Fruit fly (Drosophila melanogaster) whole organism, embryonic: ENCODE results near the gene CycB3.
A peak's percentile ranks its signal among the peaks of the same experiment; 100 is the strongest.

Experiments
- Aef1 ChIP-seq: fragments of 200-800 bp; sonication (Bioruptor generic); IDR thresholded peaks from 3 replicates; pipeline ENCODE4 v1.3.6; 2022; ENCODE audit warnings: missing biosample characterization, missing genetic modification characterization
- Atf-2 ChIP-seq: fragments of 200-800 bp; sonication (Bioruptor generic); optimal IDR thresholded peaks from 2 replicates; lab custom pipeline; 2016; ENCODE audit warnings: missing biosample characterization, missing genetic modification characterization
- Awh ChIP-seq: fragments of 200-800 bp; sonication (Bioruptor generic); IDR thresholded peaks from 2 replicates; pipeline ENCODE4, ENCODE4 v1.3.6; 2022; ENCODE audit warnings: missing biosample characterization, missing genetic modification characterization
- Bteb2 ChIP-seq: fragments of 200-800 bp; sonication (Bioruptor generic); optimal IDR thresholded peaks from 2 replicates; lab custom pipeline; 2016; ENCODE audit warnings: missing biosample characterization, missing genetic modification characterization
- CG10209 ChIP-seq: fragments of 200-800 bp; sonication (Bioruptor generic); optimal IDR thresholded peaks from 3 replicates; lab custom pipeline; 2017; ENCODE audit warnings: missing biosample characterization, mild to moderate bottlenecking, missing genetic modification characterization, missing genetic modification reagents
- CG10274 ChIP-seq: fragments of 200-800 bp; sonication (Bioruptor generic); optimal IDR thresholded peaks from 3 replicates; lab custom pipeline; 2017; ENCODE audit warnings: missing biosample characterization, mild to moderate bottlenecking, missing genetic modification characterization
- CG10431 ChIP-seq: fragments of 200-800 bp; sonication (Bioruptor generic); optimal IDR thresholded peaks from 3 replicates; lab custom pipeline; 2018; ENCODE audit warnings: missing biosample characterization, mild to moderate bottlenecking, missing genetic modification characterization
- CG11247 ChIP-seq: fragments of 200-800 bp; sonication (Bioruptor generic); IDR thresholded peaks from 2 replicates; pipeline ENCODE4 v1.3.6; 2022; ENCODE audit warnings: missing biosample characterization, missing genetic modification characterization
- CG12155 ChIP-seq: fragments of 200-800 bp; sonication (Bioruptor generic); optimal IDR thresholded peaks from 3 replicates; lab custom pipeline; 2016; ENCODE audit warnings: missing biosample characterization, missing genetic modification characterization
- CG15011 ChIP-seq: fragments of 200-800 bp; sonication (Bioruptor generic); optimal IDR thresholded peaks from 3 replicates; lab custom pipeline; 2018; ENCODE audit warnings: missing biosample characterization, mild to moderate bottlenecking, missing genetic modification characterization
- CG15269 ChIP-seq: fragments of 200-800 bp; sonication (Bioruptor generic); optimal IDR thresholded peaks from 2 replicates; lab custom pipeline; 2018; ENCODE audit warnings: missing biosample characterization, mild to moderate bottlenecking, missing genetic modification characterization, moderate library complexity
- CG15601 ChIP-seq: fragments of 200-800 bp; sonication (Bioruptor generic); optimal IDR thresholded peaks from 3 replicates; lab custom pipeline; 2019; ENCODE audit warnings: missing biosample characterization, mild to moderate bottlenecking, missing genetic modification characterization, moderate library complexity
- CG1647 ChIP-seq: fragments of 200-800 bp; sonication (Bioruptor generic); optimal IDR thresholded peaks from 3 replicates; lab custom pipeline; 2016; ENCODE audit warnings: missing biosample characterization, missing genetic modification characterization
- CG17186 ChIP-seq: fragments of 200-800 bp; sonication (Bioruptor generic); optimal IDR thresholded peaks from 3 replicates; lab custom pipeline; 2017; ENCODE audit warnings: missing biosample characterization, missing genetic modification reagents, missing genetic modification characterization
- CG17328 ChIP-seq: fragments of 200-800 bp; sonication (Bioruptor generic); IDR thresholded peaks from 2 replicates; pipeline ENCODE4 v1.3.6; 2022; ENCODE audit warnings: missing biosample characterization, missing genetic modification characterization
- CG17829 ChIP-seq: fragments of 200-800 bp; optimal IDR thresholded peaks from 2 replicates; lab custom pipeline; 2019; ENCODE audit warnings: missing biosample characterization, mild to moderate bottlenecking, missing genetic modification characterization, moderate library complexity
- CG2116 ChIP-seq: fragments of 200-800 bp; sonication (Bioruptor generic); optimal IDR thresholded peaks from 3 replicates; lab custom pipeline; 2018; ENCODE audit warnings: missing biosample characterization, mild to moderate bottlenecking, missing genetic modification characterization
- CG2120 ChIP-seq: fragments of 200-800 bp; sonication (Bioruptor generic); optimal IDR thresholded peaks from 3 replicates; lab custom pipeline; 2016; ENCODE audit warnings: missing biosample characterization, missing genetic modification characterization
- CG3163 ChIP-seq: fragments of 200-800 bp; sonication (Bioruptor generic); optimal IDR thresholded peaks from 3 replicates; lab custom pipeline; 2016; ENCODE audit warnings: missing biosample characterization, missing genetic modification characterization
- CG3838 ChIP-seq: fragments of 200-800 bp; sonication (Bioruptor generic); optimal IDR thresholded peaks from 3 replicates; lab custom pipeline; 2016; ENCODE audit warnings: missing biosample characterization, missing genetic modification characterization
- CG4730 ChIP-seq: fragments of 200-800 bp; sonication (Bioruptor generic); IDR thresholded peaks from 2 replicates; pipeline ENCODE4 v1.3.6; 2022; ENCODE audit warnings: missing biosample characterization, missing genetic modification characterization
- CG4820 ChIP-seq: fragments of 200-800 bp; sonication (Bioruptor generic); optimal IDR thresholded peaks from 3 replicates; lab custom pipeline; 2016; ENCODE audit warnings: missing biosample characterization, missing genetic modification characterization
- CG4854 ChIP-seq: fragments of 200-800 bp; sonication (Bioruptor generic); optimal IDR thresholded peaks from 2 replicates; lab custom pipeline; 2016; ENCODE audit warnings: missing biosample characterization, missing genetic modification characterization, inconsistent platforms
- CG7839 ChIP-seq: fragments of 200-800 bp; sonication (Bioruptor generic); optimal IDR thresholded peaks from 3 replicates; lab custom pipeline; 2018; ENCODE audit warnings: missing biosample characterization, mild to moderate bottlenecking, missing genetic modification characterization, moderate library complexity
- CG8944 ChIP-seq: fragments of 200-800 bp; sonication (Bioruptor generic); optimal IDR thresholded peaks from 3 replicates; lab custom pipeline; 2016; ENCODE audit warnings: missing biosample characterization, missing genetic modification characterization
- Dfd ChIP-seq, 2 experiments: fragments of >200 bp; optimal IDR thresholded peaks; 2 replicates each; lab custom pipeline; 2017; ENCODE audit warnings: missing biosample characterization in 2 of 2, missing genetic modification characterization in 2 of 2
- Dp ChIP-seq: fragments of 200-800 bp; sonication (Bioruptor generic); optimal IDR thresholded peaks from 2 replicates; lab custom pipeline; 2018; ENCODE audit warnings: missing biosample characterization, mild to moderate bottlenecking, missing genetic modification characterization, moderate library complexity
- H2.0 ChIP-seq: fragments of 200-800 bp; sonication (Bioruptor generic); IDR thresholded peaks from 2 replicates; pipeline ENCODE4 v1.3.6; 2022; ENCODE audit warnings: missing biosample characterization, missing genetic modification characterization
- Hr51 ChIP-seq, 2 experiments: fragments of 200-800 bp; sonication (Bioruptor generic); optimal IDR thresholded peaks; 2 replicates in 1 of 2; 3 replicates in 1 of 2; lab custom pipeline; 2016 to 2018; ENCODE audit warnings: missing biosample characterization in 2 of 2, missing genetic modification characterization in 2 of 2, mild to moderate bottlenecking in 1 of 2, moderate library complexity in 1 of 2
- Hsf ChIP-seq: fragments of 200-800 bp; sonication (Bioruptor generic); optimal IDR thresholded peaks from 3 replicates; lab custom pipeline; 2016; ENCODE audit warnings: missing biosample characterization, missing genetic modification characterization
- Lhr ChIP-seq: fragments of 200-800 bp; sonication (Bioruptor generic); optimal IDR thresholded peaks from 3 replicates; lab custom pipeline; 2017; ENCODE audit warnings: mild to moderate bottlenecking, missing biosample characterization, missing genetic modification reagents, missing genetic modification characterization
- MESR4 ChIP-seq: fragments of 200-800 bp; sonication (Bioruptor generic); optimal IDR thresholded peaks from 2 replicates; lab custom pipeline; 2018; ENCODE audit warnings: missing biosample characterization, mild to moderate bottlenecking, missing genetic modification characterization, moderate library complexity
- Nf-YA ChIP-seq: fragments of 200-800 bp; sonication (Bioruptor generic); IDR thresholded peaks from 2 replicates; pipeline ENCODE4 v1.3.6; 2022; ENCODE audit warnings: missing biosample characterization, missing genetic modification characterization
- Poxn ChIP-seq: fragments of 200-800 bp; sonication (Bioruptor generic); IDR thresholded peaks from 2 replicates; pipeline ENCODE4 v1.3.6; 2022; ENCODE audit warnings: missing biosample characterization, missing genetic modification characterization
- Sin3A ChIP-seq: fragments of >200 bp; optimal IDR thresholded peaks from 2 replicates; lab custom pipeline; 2018
- ab ChIP-seq: fragments of 200-800 bp; sonication (Bioruptor generic); optimal IDR thresholded peaks from 2 replicates; lab custom pipeline; 2016; ENCODE audit warnings: missing biosample characterization, missing genetic modification characterization
- az2 ChIP-seq: fragments of 200-800 bp; sonication (Bioruptor generic); optimal IDR thresholded peaks from 3 replicates; lab custom pipeline; 2016; ENCODE audit warnings: missing biosample characterization, missing genetic modification characterization
- da ChIP-seq: fragments of 200-800 bp; sonication (Bioruptor generic); optimal IDR thresholded peaks from 2 replicates; lab custom pipeline; 2016; ENCODE audit warnings: missing biosample characterization, missing genetic modification characterization
- ewg ChIP-seq: fragments of 200-800 bp; sonication (Bioruptor generic); optimal IDR thresholded peaks from 3 replicates; lab custom pipeline; 2017; ENCODE audit warnings: mild to moderate bottlenecking, missing biosample characterization, missing genetic modification reagents, missing genetic modification characterization
- fd102C ChIP-seq: fragments of 200-800 bp; sonication (Bioruptor generic); optimal IDR thresholded peaks from 2 replicates; lab custom pipeline; 2018; ENCODE audit warnings: missing biosample characterization, mild to moderate bottlenecking, missing genetic modification characterization, moderate library complexity
- fd64A ChIP-seq: fragments of 200-800 bp; sonication (Bioruptor generic); optimal IDR thresholded peaks from 3 replicates; lab custom pipeline; 2018; ENCODE audit warnings: missing biosample characterization, mild to moderate bottlenecking, missing genetic modification characterization
- knrl ChIP-seq: fragments of 200-800 bp; sonication (Bioruptor generic); IDR thresholded peaks from 3 replicates; pipeline ENCODE4 v1.3.6; 2022; ENCODE audit warnings: missing biosample characterization, missing genetic modification characterization; ENCODE audit not compliant: partially characterized antibody
- lov ChIP-seq, 2 experiments: fragments of 200-800 bp in 1 of 2; fragments of >200 bp in 1 of 2; sonication (Bioruptor generic) in 1 of 2; IDR thresholded peaks in 1 of 2; optimal IDR thresholded peaks in 1 of 2; 2 replicates in 1 of 2; 3 replicates in 1 of 2; pipeline versions ENCODE4 v1.3.6 to Lab custom; 2017 to 2022; ENCODE audit warnings: missing biosample characterization in 1 of 2, missing genetic modification characterization in 1 of 2
- mirr ChIP-seq: fragments of 200-800 bp; sonication (Bioruptor generic); optimal IDR thresholded peaks from 3 replicates; lab custom pipeline; 2018; ENCODE audit warnings: missing biosample characterization, mild to moderate bottlenecking, missing genetic modification characterization
- nerfin-2 ChIP-seq: fragments of 200-800 bp; sonication (Bioruptor generic); IDR thresholded peaks from 2 replicates; pipeline ENCODE4 v1.3.6; 2022; ENCODE audit warnings: missing biosample characterization, missing genetic modification characterization; ENCODE audit not compliant: partially characterized antibody
- pita ChIP-seq: fragments of 200-800 bp; sonication (Bioruptor generic); optimal IDR thresholded peaks from 2 replicates; lab custom pipeline; 2017; ENCODE audit warnings: missing biosample characterization, mild to moderate bottlenecking, missing genetic modification characterization
- row ChIP-seq: fragments of 200-800 bp; sonication (Bioruptor generic); IDR thresholded peaks from 3 replicates; pipeline ENCODE4 v1.3.6; 2022; ENCODE audit warnings: missing biosample characterization, missing genetic modification characterization
- run ChIP-seq: fragments of 200-800 bp; sonication (Bioruptor generic); optimal IDR thresholded peaks from 3 replicates; lab custom pipeline; 2018; ENCODE audit warnings: missing biosample characterization, mild to moderate bottlenecking, missing genetic modification characterization
- tap ChIP-seq: fragments of 200-800 bp; optimal IDR thresholded peaks from 3 replicates; lab custom pipeline; 2019; ENCODE audit warnings: missing biosample characterization, mild to moderate bottlenecking, missing genetic modification characterization, moderate library complexity
- twi ChIP-seq: fragments of 200-800 bp; optimal IDR thresholded peaks from 2 replicates; lab custom pipeline; 2019; ENCODE audit warnings: missing biosample characterization, mild to moderate bottlenecking, missing genetic modification characterization, moderate library complexity
- zfh1 ChIP-seq: fragments of 200-800 bp; sonication (Bioruptor generic); IDR thresholded peaks from 3 replicates; pipeline ENCODE4 v1.3.6; 2022; ENCODE audit warnings: missing biosample characterization, missing genetic modification characterization

CycB3 gene

dm6 chr3R:24876843-24877457 lies 6.3 kb upstream of the CycB3 start, which contains the start of the genes CG11089 and CG31381 (continued):
- no peak for TF ChIP-seq row (GFP tag; lab: Robert Waterston, UW)
- no peak for TF ChIP-seq CG17186
- TF ChIP-seq CG4854 (GFP tag; lab: Kevin White, UChicago): peak; percentile 97
- no peak for TF ChIP-seq CG15269 (tag; lab: Kevin White, UChicago)
- no peak for TF ChIP-seq CG8944
- no peak for TF ChIP-seq CG10209
- no peak for TF ChIP-seq H2.0 (GFP tag; lab: Robert Waterston, UW)
- TF ChIP-seq CG15011 (GFP tag; lab: Kevin White, UChicago): no peak
- no peak for TF ChIP-seq CG11247 (GFP tag; lab: Robert Waterston, UW)
- no peak for TF ChIP-seq CG17328 (GFP tag; lab: Robert Waterston, UW)
- no peak for TF ChIP-seq Lhr (GFP tag; lab: Kevin White, UChicago)
- TF ChIP-seq CG3163 (GFP tag; lab: Kevin White, UChicago): no peak
- TF ChIP-seq az2: no peak
- no peak for TF ChIP-seq CG12155 (GFP tag; lab: Kevin White, UChicago)
- no peak for TF ChIP-seq Nf-YA
- TF ChIP-seq pita (GFP tag; lab: Kevin White, UChicago): no peak
- no peak for TF ChIP-seq CG4730
- peak; percentile 5 for TF ChIP-seq CG2116
- no peak for TF ChIP-seq CG1647
- TF ChIP-seq Awh (GFP tag; lab: Robert Waterston, UW): no peak; the same call in 1 of the 2 replicates
- no peak for TF ChIP-seq fd64A (GFP tag; lab: Kevin White, UChicago)
- TF ChIP-seq MESR4: peak; percentile 22
- no peak for TF ChIP-seq CG4820
- TF ChIP-seq Dfd (GFP tag; optimal IDR thresholded peaks at IDR 0.05; lab: Kevin White, UChicago): no peak
- no peak for TF ChIP-seq CG10274 (GFP tag; lab: Kevin White, UChicago)
- peak; percentile 96 for TF ChIP-seq Dp (GFP tag; lab: Kevin White, UChicago)
- TF ChIP-seq Aef1 (GFP tag; lab: Robert Waterston, UW): no peak
- TF ChIP-seq knrl: no peak
- no peak for TF ChIP-seq ewg (GFP tag; lab: Kevin White, UChicago)
- TF ChIP-seq CG7839 (tag; lab: Kevin White, UChicago): no peak
- TF ChIP-seq CG3838 (GFP tag; lab: Kevin White, UChicago): no peak
- TF ChIP-seq CG17829 (tag; lab: Kevin White, UChicago): peak; percentile 39
- no peak for TF ChIP-seq Poxn (GFP tag; lab: Robert Waterston, UW)
- no peak for TF ChIP-seq zfh1 (GFP tag; lab: Robert Waterston, UW)
- TF ChIP-seq Bteb2: no peak
- no peak for TF ChIP-seq nerfin-2 (GFP tag; lab: Robert Waterston, UW)
- no peak for TF ChIP-seq fd102C (GFP tag; lab: Kevin White, UChicago)
- no peak for TF ChIP-seq CG15601 (tag; lab: Kevin White, UChicago)
- TF ChIP-seq mirr (GFP tag; lab: Kevin White, UChicago): no peak
- TF ChIP-seq Hr51 (GFP tag; optimal IDR thresholded peaks at IDR 0.05; lab: Kevin White, UChicago): no peak
- TF ChIP-seq da: no peak
- TF ChIP-seq twi: no peak
- no peak for TF ChIP-seq Hsf (GFP tag; lab: Kevin White, UChicago)
- no peak for TF ChIP-seq Atf-2 (GFP tag; lab: Kevin White, UChicago)
- peak; percentile 37 for TF ChIP-seq run (tag; lab: Kevin White, UChicago)
- TF ChIP-seq lov (optimal IDR thresholded peaks at IDR 0.05; lab: Kevin White, UChicago): no peak
- no peak for TF ChIP-seq lov (GFP tag; IDR thresholded peaks at IDR 0.05; lab: Robert Waterston, UW)
- TF ChIP-seq Sin3A (lab: Kevin White, UChicago): peak; percentile 6
- TF ChIP-seq CG10431: no peak
- no peak for TF ChIP-seq tap (tag; lab: Kevin White, UChicago)
- TF ChIP-seq CG2120 (GFP tag; lab: Kevin White, UChicago): no peak
- TF ChIP-seq ab (GFP tag; lab: Kevin White, UChicago): no peak
